Worm (Caenorhabditis elegans): Measurements from ENCODE around the gene str-63.

str-63 gene

ce11 chrV:3351266-3351665, at the start of gene str-63:
Gene str-63, plus strand, starts transcription at chrV:3351566.
- no peak for TF ChIP-seq spr-3 (GFP tag; optimal IDR thresholded peaks at IDR 0.05)

ce11 chrV:3301898-3302297, 49.5 kb upstream of the str-63 start, which contains the start of gene srbc-1:
Gene srbc-1, minus strand, starts transcription at chrV:3301998.
- TF ChIP-seq aha-1 (tag) (peak; percentile 2), rbr-2 (tag; optimal IDR thresholded peaks at IDR 0.05) (no peak), ces-1 (GFP tag; optimal IDR thresholded peaks at IDR 0.05) (no peak)

ce11 chrV:3308169-3308568, 43.2 kb upstream of the str-63 start, which contains the start of gene srbc-3:
Gene srbc-3, plus strand, starts transcription at chrV:3308469.
- TF ChIP-seq mxl-2 (GFP tag; conservative IDR thresholded peaks at IDR 0.05) (no peak), zag-1 (tag; optimal IDR thresholded peaks at IDR 0.05) (no peak), lin-13 (GFP tag; optimal IDR thresholded peaks at IDR 0.05) (no peak), unc-62 (GFP tag; optimal IDR thresholded peaks at IDR 0.05 in 1 of 2) (peak in 1 of 2 experiments; percentile 67), unc-62 (tag; optimal IDR thresholded peaks at IDR 0.05) (no peak)

- TF ChIP-seq ceh-32 (tag; optimal IDR thresholded peaks at IDR 0.05; ENCODE audit: poor library complexity) (no peak), daf-19 (GFP tag; conservative IDR thresholded peaks at IDR 0.05) (no peak), nhr-11 (tag; optimal IDR thresholded peaks at IDR 0.05) (peak; percentile 4), nhr-25 (tag; optimal IDR thresholded peaks at IDR 0.05; ENCODE audit: borderline replicate concordance, insufficient read depth) (no peak), saeg-2 (GFP tag; IDR thresholded peaks at IDR 0.05) (no peak), aha-1 (tag) (peak; percentile 78), nhr-41 (GFP tag; IDR thresholded peaks at IDR 0.05) (no peak), set-16 (GFP tag; IDR thresholded peaks at IDR 0.05) (no peak), unc-62 (GFP tag; optimal IDR thresholded peaks at IDR 0.05 in 1 of 2) (peak in 1 of 2 experiments; percentile 56), unc-62 (tag; optimal IDR thresholded peaks at IDR 0.05) (no peak), nhr-28 (tag; optimal IDR thresholded peaks at IDR 0.05) (peak; percentile 56), ztf-11 (tag; optimal IDR thresholded peaks at IDR 0.05) (no peak), vab-7 (GFP tag; IDR thresholded peaks at IDR 0.05) (no peak), nhr-76 (tag; optimal IDR thresholded peaks at IDR 0.05) (no peak), lim-7 (GFP tag; IDR thresholded peaks at IDR 0.05) (no peak), dmd-6 (GFP tag; IDR thresholded peaks at IDR 0.05) (no peak; the same call in 1 of the 2 replicates), daf-16 (GFP tag; optimal IDR thresholded peaks at IDR 0.05) (no peak), daf-16 (tag; optimal IDR thresholded peaks at IDR 0.05) (no peak), mxl-3 (GFP tag; optimal IDR thresholded peaks at IDR 0.05) (peak; percentile 34), zip-2 (tag; optimal IDR thresholded peaks at IDR 0.05) (no peak), lir-3 (tag; optimal IDR thresholded peaks at IDR 0.05) (no peak), daf-12 (tag; optimal IDR thresholded peaks at IDR 0.05) (no peak), F26F4.8 (GFP tag; conservative IDR thresholded peaks at IDR 0.05) (no peak), tra-1 (GFP tag; IDR thresholded peaks at IDR 0.05) (0 out of 2 replicates have a peak, but pooled peaks have one; percentile 10), nhr-48 (tag; optimal IDR thresholded peaks at IDR 0.05) (peak; percentile 70), gei-8 (GFP tag; optimal IDR thresholded peaks at IDR 0.05) (no peak), fkh-10 (GFP tag; optimal IDR thresholded peaks at IDR 0.05) (no peak), snpc-4 (tag; optimal IDR thresholded peaks at IDR 0.05) (no peak), ZK546.5 (tag; optimal IDR thresholded peaks at IDR 0.05) (no peak), zag-1 (tag; optimal IDR thresholded peaks at IDR 0.05) (no peak), ceh-20 (GFP tag; IDR thresholded peaks at IDR 0.05) (no peak), rbr-2 (tag; optimal IDR thresholded peaks at IDR 0.05) (no peak), dpl-1 (GFP tag; optimal IDR thresholded peaks at IDR 0.05) (no peak), lin-38 (GFP tag; IDR thresholded peaks at IDR 0.05) (no peak), mdl-1 (tag; optimal IDR thresholded peaks at IDR 0.05) (peak in 1 of 2 experiments; percentile 51), unc-130 (GFP tag; optimal IDR thresholded peaks at IDR 0.05) (no peak), jun-1 (tag; optimal IDR thresholded peaks at IDR 0.05) (no peak), ctbp-1 (GFP tag; IDR thresholded peaks at IDR 0.05) (peak; percentile 59), zip-11 (GFP tag; IDR thresholded peaks at IDR 0.05) (no peak), nhr-77 (tag; optimal IDR thresholded peaks at IDR 0.05) (peak; percentile 43), lin-15B (tag; optimal IDR thresholded peaks at IDR 0.05) (no peak)
Measured at ce11 chrV:3312067-3312666, 39.2 kb upstream of the str-63 start, which contains the start of gene arrd-18. Gene arrd-18, minus strand, starts transcription at chrV:3312117.
